Worm (Caenorhabditis elegans) whole organism, L4 larva: Measurements from ENCODE around the gene F14F7.5.
A peak's percentile ranks its signal among the peaks of the same experiment; 100 is the strongest.

ENCODE experiments used
- D1046.2 ChIP-seq: fragments of 200-800 bp; sonication (Bioruptor generic); IDR thresholded peaks from 2 replicates; pipeline ENCODE4 v1.3.6; 2022; ENCODE audit warnings: missing genetic modification characterization, missing compliant biosample characterization
- F10B5.3 ChIP-seq: sonication (generic microtip); optimal IDR thresholded peaks from 2 replicates; lab custom pipeline; 2016; ENCODE audit warnings: mild to moderate bottlenecking, missing genetic modification characterization, missing compliant biosample characterization
- F26F4.8 ChIP-seq: fragments of 200-800 bp; sonication (Bioruptor generic); conservative IDR thresholded peaks from 2 replicates; pipeline ENCODE4 v1.3.6; 2022; ENCODE audit warnings: missing genetic modification characterization, missing compliant biosample characterization
- F37D6.2 ChIP-seq: sonication (generic microtip); optimal IDR thresholded peaks from 2 replicates; lab custom pipeline; 2016; ENCODE audit warnings: mild to moderate bottlenecking, missing genetic modification characterization, missing compliant biosample characterization
- Y48G9A.11 ChIP-seq: fragments of 200-800 bp; sonication (Bioruptor generic); IDR thresholded peaks from 2 replicates; pipeline ENCODE4 v1.3.6; 2022; ENCODE audit warnings: missing genetic modification reagents, missing genetic modification characterization, missing compliant biosample characterization
- Y5F2A.4 ChIP-seq: fragments of 200-800 bp; sonication (Bioruptor generic); optimal IDR thresholded peaks from 2 replicates; lab custom pipeline; 2018; ENCODE audit warnings: mild to moderate bottlenecking, missing genetic modification characterization, missing compliant biosample characterization
- Y75B8A.6 ChIP-seq: fragments of 200-800 bp; sonication (Bioruptor generic); IDR thresholded peaks from 2 replicates; pipeline ENCODE4 v1.3.6; 2022; ENCODE audit warnings: missing genetic modification reagents, missing genetic modification characterization, missing compliant biosample characterization
- aha-1 ChIP-seq: fragments of 150-350 bp; peaks from one replicate; lab custom pipeline; 2014; ENCODE audit warnings: missing biosample characterization, missing genetic modification characterization
- arid-1 ChIP-seq: fragments of 200-800 bp; sonication (Bioruptor generic); conservative IDR thresholded peaks from 2 replicates; pipeline ENCODE4 v1.3.6; 2022; ENCODE audit warnings: missing genetic modification reagents, missing genetic modification characterization, missing compliant biosample characterization
- ceh-20 ChIP-seq: fragments of 200-800 bp; sonication (Bioruptor generic); IDR thresholded peaks from 2 replicates; pipeline ENCODE4 v1.3.6; 2022; ENCODE audit warnings: missing genetic modification reagents, missing genetic modification characterization, missing compliant biosample characterization
- ceh-28 ChIP-seq: fragments of 150-350 bp; optimal IDR thresholded peaks from 2 replicates; lab custom pipeline; 2014; ENCODE audit warnings: missing biosample characterization, missing genetic modification reagents, missing genetic modification characterization
- ceh-82 ChIP-seq: sonication (generic microtip); optimal IDR thresholded peaks from 2 replicates; lab custom pipeline; 2017; ENCODE audit warnings: missing biosample characterization, missing genetic modification characterization
- ces-1 ChIP-seq: fragments of 150-350 bp; sonication (generic microtip); optimal IDR thresholded peaks from 4 replicates; lab custom pipeline; 2014; ENCODE audit warnings: missing biosample characterization, missing genetic modification reagents, missing genetic modification characterization
- cey-2 ChIP-seq: sonication (generic microtip); optimal IDR thresholded peaks from 3 replicates; lab custom pipeline; 2017; ENCODE audit warnings: missing genetic modification characterization, mild to moderate bottlenecking, missing compliant biosample characterization, antibody characterized with exemption, borderline replicate concordance; ENCODE audit not compliant: insufficient read depth
- ctbp-1 ChIP-seq: fragments of 200-800 bp; sonication (Bioruptor generic); IDR thresholded peaks from 2 replicates; pipeline ENCODE4 v1.3.6; 2022; ENCODE audit warnings: missing genetic modification reagents, missing genetic modification characterization, missing compliant biosample characterization
- daf-12 ChIP-seq: fragments of 150-350 bp; optimal IDR thresholded peaks from 2 replicates; lab custom pipeline; 2014; ENCODE audit warnings: missing biosample characterization, missing genetic modification reagents, missing genetic modification characterization
- daf-16 ChIP-seq, 3 experiments: sonication (generic microtip); optimal IDR thresholded peaks; 2 replicates each; lab custom pipeline; 2016 to 2017; ENCODE audit warnings: missing genetic modification characterization in 3 of 3, missing genetic modification reagents in 3 of 3, mild to moderate bottlenecking in 2 of 3, missing compliant biosample characterization in 2 of 3, missing biosample characterization in 1 of 3, moderate library complexity in 1 of 3
- daf-8 ChIP-seq: fragments of 200-800 bp; sonication (Bioruptor generic); IDR thresholded peaks from 2 replicates; pipeline ENCODE4 v1.3.6; 2022; ENCODE audit warnings: missing genetic modification characterization, missing compliant biosample characterization
- dmd-8 ChIP-seq: fragments of 200-800 bp; sonication (Bioruptor generic); IDR thresholded peaks from 2 replicates; pipeline ENCODE4 v1.3.6; 2022; ENCODE audit warnings: missing genetic modification characterization, missing compliant biosample characterization
- dpl-1 ChIP-seq: fragments of 150-350 bp; optimal IDR thresholded peaks from 2 replicates; lab custom pipeline; 2014; ENCODE audit warnings: missing biosample characterization, missing genetic modification reagents, missing genetic modification characterization
- duxl-1 ChIP-seq: sonication (generic microtip); optimal IDR thresholded peaks from 2 replicates; lab custom pipeline; 2016; ENCODE audit warnings: mild to moderate bottlenecking, missing genetic modification characterization, moderate library complexity, missing compliant biosample characterization; ENCODE audit not compliant: poor library complexity
- dve-1 ChIP-seq: sonication (generic microtip); optimal IDR thresholded peaks from 2 replicates; lab custom pipeline; 2017; ENCODE audit warnings: antibody characterized with exemption, mild to moderate bottlenecking, missing genetic modification characterization, missing compliant biosample characterization; ENCODE audit not compliant: insufficient read depth
- egl-43 ChIP-seq: fragments of 200-800 bp; sonication (Bioruptor generic); IDR thresholded peaks from 2 replicates; pipeline ENCODE4 v1.3.6; 2022; ENCODE audit warnings: missing genetic modification reagents, missing genetic modification characterization, missing compliant biosample characterization
- fkh-10 ChIP-seq: fragments of 150-350 bp; optimal IDR thresholded peaks from 2 replicates; lab custom pipeline; 2014; ENCODE audit warnings: missing biosample characterization, missing genetic modification reagents, missing genetic modification characterization
- fos-1 ChIP-seq: fragments of 150-350 bp; optimal IDR thresholded peaks from 2 replicates; lab custom pipeline; 2014; ENCODE audit warnings: missing biosample characterization, missing genetic modification characterization
- hif-1 ChIP-seq, 2 experiments: sonication (generic microtip); optimal IDR thresholded peaks; 2 replicates each; lab custom pipeline; 2016 to 2017; ENCODE audit warnings: missing compliant biosample characterization in 2 of 2, missing genetic modification characterization in 2 of 2, missing genetic modification reagents in 2 of 2, missing genotype in 2 of 2, mild to moderate bottlenecking in 1 of 2
- hlh-11 ChIP-seq: fragments of 200-800 bp; sonication (Bioruptor generic); optimal IDR thresholded peaks from 2 replicates; lab custom pipeline; 2018; ENCODE audit warnings: mild to moderate bottlenecking, missing genetic modification characterization, missing compliant biosample characterization
- lin-1 ChIP-seq: fragments of 200-800 bp; sonication (Bioruptor generic); IDR thresholded peaks from 2 replicates; pipeline ENCODE4 v1.3.6; 2022; ENCODE audit warnings: missing genetic modification reagents, missing genetic modification characterization, missing compliant biosample characterization
- lin-15B ChIP-seq: fragments of 150-350 bp; sonication (generic microtip); optimal IDR thresholded peaks from 3 replicates; lab custom pipeline; 2014; ENCODE audit warnings: missing biosample characterization, missing genetic modification characterization
- lin-38 ChIP-seq: fragments of 200-800 bp; sonication (Bioruptor generic); IDR thresholded peaks from 2 replicates; pipeline ENCODE4 v1.3.6; 2022; ENCODE audit warnings: missing genetic modification reagents, missing genetic modification characterization, missing compliant biosample characterization
- lir-3 ChIP-seq: sonication (generic microtip); optimal IDR thresholded peaks from 2 replicates; lab custom pipeline; 2016; ENCODE audit warnings: mild to moderate bottlenecking, missing genetic modification characterization, missing compliant biosample characterization
- madf-5 ChIP-seq, 2 experiments: fragments of 200-800 bp; sonication (Bioruptor generic); IDR thresholded peaks; 2 replicates each; pipeline ENCODE4 v1.3.6; 2022; ENCODE audit warnings: missing compliant biosample characterization in 2 of 2, missing genetic modification characterization in 2 of 2
- mdl-1 ChIP-seq, 2 experiments: fragments of 150-350 bp in 1 of 2; sonication (generic microtip) in 1 of 2; optimal IDR thresholded peaks; 2 replicates each; lab custom pipeline; 2014 to 2017; ENCODE audit warnings: missing biosample characterization in 2 of 2, missing genetic modification characterization in 2 of 2
- mdt-29 ChIP-seq: fragments of 200-800 bp; sonication (Bioruptor generic); IDR thresholded peaks from 2 replicates; pipeline ENCODE4 v1.3.6; 2022; ENCODE audit warnings: missing genetic modification reagents, missing genetic modification characterization, missing compliant biosample characterization
- mep-1 ChIP-seq: fragments of 150-350 bp; sonication (generic microtip); optimal IDR thresholded peaks from 3 replicates; lab custom pipeline; 2014; ENCODE audit warnings: missing biosample characterization, missing genetic modification characterization
- mxl-3 ChIP-seq: fragments of 200-800 bp; sonication (Bioruptor generic); optimal IDR thresholded peaks from 2 replicates; lab custom pipeline; 2018; ENCODE audit warnings: mild to moderate bottlenecking, missing genetic modification characterization, missing compliant biosample characterization
- nhr-11 ChIP-seq: fragments of 150-350 bp; optimal IDR thresholded peaks from 2 replicates; lab custom pipeline; 2014; ENCODE audit warnings: missing biosample characterization, missing genetic modification characterization
- nhr-237 ChIP-seq: sonication (generic microtip); optimal IDR thresholded peaks from 2 replicates; lab custom pipeline; 2017; ENCODE audit warnings: missing biosample characterization, missing genetic modification characterization
- nhr-48 ChIP-seq: sonication (generic microtip); optimal IDR thresholded peaks from 2 replicates; lab custom pipeline; 2016; ENCODE audit warnings: mild to moderate bottlenecking, missing genetic modification characterization, missing compliant biosample characterization
- nhr-6 ChIP-seq: fragments of 150-350 bp; optimal IDR thresholded peaks from 2 replicates; lab custom pipeline; 2014; ENCODE audit warnings: missing biosample characterization, missing genetic modification characterization
- pha-4 ChIP-seq, 2 experiments: fragments of 150-350 bp in 1 of 2; fragments of 200-800 bp in 1 of 2; sonication (Bioruptor generic) in 1 of 2; IDR thresholded peaks in 1 of 2; optimal IDR thresholded peaks in 1 of 2; 2 replicates each; pipeline versions ENCODE4 v1.3.6 to Lab custom; 2014 to 2022; ENCODE audit warnings: missing genetic modification characterization in 2 of 2, missing genetic modification reagents in 2 of 2, missing biosample characterization in 1 of 2, missing compliant biosample characterization in 1 of 2
- php-3 ChIP-seq: fragments of 200-800 bp; sonication (Bioruptor generic); IDR thresholded peaks from 2 replicates; pipeline ENCODE4 v1.3.6; 2022; ENCODE audit warnings: missing genetic modification reagents, missing genetic modification characterization, missing compliant biosample characterization
- pqm-1 ChIP-seq: sonication (generic microtip); optimal IDR thresholded peaks from 2 replicates; lab custom pipeline; 2017; ENCODE audit warnings: missing biosample characterization, missing genetic modification characterization
- rbr-2 ChIP-seq: sonication (generic microtip); optimal IDR thresholded peaks from 2 replicates; lab custom pipeline; 2016; ENCODE audit warnings: missing genotype, missing genetic modification characterization, missing compliant biosample characterization
- skn-1 ChIP-seq: fragments of 150-350 bp; optimal IDR thresholded peaks from 2 replicates; lab custom pipeline; 2014; ENCODE audit warnings: missing biosample characterization, missing genetic modification characterization
- snpc-1.2 ChIP-seq: fragments of 200-800 bp; sonication (Bioruptor generic); IDR thresholded peaks from 2 replicates; pipeline ENCODE4 v1.3.6; 2022; ENCODE audit warnings: missing genetic modification reagents, missing genetic modification characterization, missing compliant biosample characterization
- snpc-4 ChIP-seq: fragments of 150-350 bp; optimal IDR thresholded peaks from 2 replicates; lab custom pipeline; 2014; ENCODE audit warnings: missing biosample characterization, missing genetic modification characterization
- spr-3 ChIP-seq: fragments of 200-800 bp; sonication (Bioruptor generic); optimal IDR thresholded peaks from 2 replicates; lab custom pipeline; 2018; ENCODE audit warnings: mild to moderate bottlenecking, missing genetic modification characterization, missing compliant biosample characterization
- unc-39 ChIP-seq: sonication (generic microtip); optimal IDR thresholded peaks from 2 replicates; lab custom pipeline; 2017; ENCODE audit warnings: missing biosample characterization, missing genetic modification characterization
- zip-2 ChIP-seq: fragments of 150-350 bp; optimal IDR thresholded peaks from 2 replicates; lab custom pipeline; 2014; ENCODE audit warnings: missing biosample characterization, missing genetic modification characterization
- ztf-11 ChIP-seq: fragments of 150-350 bp; optimal IDR thresholded peaks from 2 replicates; lab custom pipeline; 2014; ENCODE audit warnings: missing biosample characterization, missing genetic modification characterization
- ztf-7 ChIP-seq: fragments of 150-350 bp; optimal IDR thresholded peaks from 2 replicates; lab custom pipeline; 2014; ENCODE audit warnings: missing biosample characterization, missing genetic modification characterization

The F14F7.5 gene

ce11 chrIII:13065694-13066093, 33.9 kb downstream of the F14F7.5 start:
- TF ChIP-seq php-3 (GFP tag; lab: Robert Waterston, UW): no peak
- no peak for TF ChIP-seq mep-1 (tag; lab: Kevin White, UChicago)
- peak; percentile 4 for TF ChIP-seq spr-3 (GFP tag; lab: Kevin White, UChicago)
- no peak for TF ChIP-seq D1046.2
- TF ChIP-seq nhr-237 (tag; lab: Kevin White, UChicago): no peak
- no peak for TF ChIP-seq daf-8 (GFP tag; lab: Robert Waterston, UW)
- TF ChIP-seq snpc-4 (tag; lab: Kevin White, UChicago): no peak
- TF ChIP-seq egl-43 (GFP tag; lab: Robert Waterston, UW): no peak
- no peak for TF ChIP-seq lir-3
- TF ChIP-seq Y5F2A.4 (GFP tag; lab: Kevin White, UChicago): no peak
- TF ChIP-seq aha-1: peak; percentile 69
- no peak for TF ChIP-seq nhr-11 (tag; lab: Kevin White, UChicago)
- no peak for TF ChIP-seq F26F4.8 (GFP tag; lab: Robert Waterston, UW)
- no peak for TF ChIP-seq duxl-1 (tag; lab: Kevin White, UChicago)
- TF ChIP-seq dpl-1 (GFP tag; lab: Kevin White, UChicago): no peak
- no peak for TF ChIP-seq unc-39 (tag; lab: Kevin White, UChicago)
- TF ChIP-seq mdl-1 (tag; optimal IDR thresholded peaks at IDR 0.05; lab: Kevin White, UChicago): peak in 1 of 2 experiments; percentile 22
- TF ChIP-seq nhr-6 (tag; lab: Kevin White, UChicago): no peak
- TF ChIP-seq cey-2 (tag; lab: Kevin White, UChicago): no peak
- no peak for TF ChIP-seq madf-5 (GFP tag; IDR thresholded peaks at IDR 0.05; lab: Robert Waterston, UW)
- no peak for TF ChIP-seq F37D6.2 (tag; lab: Kevin White, UChicago)
- no peak for TF ChIP-seq fkh-10 (GFP tag; lab: Kevin White, UChicago)
- no peak for TF ChIP-seq Y48G9A.11 (GFP tag; lab: Robert Waterston, UW)
- no peak for TF ChIP-seq rbr-2
- no peak for TF ChIP-seq daf-16 (GFP tag; optimal IDR thresholded peaks at IDR 0.05; lab: Kevin White, UChicago)
- no peak for TF ChIP-seq daf-16 (tag; optimal IDR thresholded peaks at IDR 0.05; lab: Kevin White, UChicago)
- no peak for TF ChIP-seq ceh-82 (tag; lab: Kevin White, UChicago)
- TF ChIP-seq nhr-48: no peak
- TF ChIP-seq snpc-1.2: no peak
- TF ChIP-seq lin-38 (GFP tag; lab: Robert Waterston, UW): no peak
- TF ChIP-seq dmd-8 (GFP tag; lab: Robert Waterston, UW): no peak
- no peak for TF ChIP-seq F10B5.3
- TF ChIP-seq lin-1 (GFP tag; lab: Robert Waterston, UW): no peak
- no peak for TF ChIP-seq pqm-1 (tag; lab: Kevin White, UChicago)
- TF ChIP-seq hlh-11 (tag; lab: Kevin White, UChicago): peak; percentile 34
- TF ChIP-seq ztf-7 (tag; lab: Kevin White, UChicago): no peak
- TF ChIP-seq lin-15B (tag; lab: Kevin White, UChicago): no peak
- no peak for TF ChIP-seq skn-1 (tag; lab: Kevin White, UChicago)
- TF ChIP-seq zip-2 (tag; lab: Kevin White, UChicago): no peak
- no peak for TF ChIP-seq ztf-11 (tag; lab: Kevin White, UChicago)
- TF ChIP-seq mdt-29 (GFP tag; lab: Robert Waterston, UW): no peak
- peak; percentile 43 for TF ChIP-seq mxl-3
- TF ChIP-seq arid-1 (GFP tag; lab: Robert Waterston, UW): no peak
- TF ChIP-seq Y75B8A.6: no peak
- TF ChIP-seq daf-12 (tag; lab: Kevin White, UChicago): no peak
- no peak for TF ChIP-seq ceh-20 (GFP tag; lab: Robert Waterston, UW)
- TF ChIP-seq ceh-28 (tag; lab: Kevin White, UChicago): no peak
- no peak for TF ChIP-seq ctbp-1 (GFP tag; lab: Robert Waterston, UW)
- no peak for TF ChIP-seq dve-1 (tag; lab: Kevin White, UChicago)
- TF ChIP-seq fos-1 (tag; lab: Kevin White, UChicago): no peak
- TF ChIP-seq pha-4 (GFP tag; IDR thresholded peaks at IDR 0.05; lab: Robert Waterston, UW): no peak
- TF ChIP-seq pha-4 (tag; optimal IDR thresholded peaks at IDR 0.05; lab: Kevin White, UChicago): no peak
- TF ChIP-seq ces-1 (GFP tag; lab: Kevin White, UChicago): no peak
- TF ChIP-seq hif-1 (tag; optimal IDR thresholded peaks at IDR 0.05; lab: Kevin White, UChicago): peak in 1 of 2 experiments; percentile 12
